Worm (Caenorhabditis elegans) whole organism, L2 larva: ENCODE results near the gene elb-1.

ENCODE experiments used
- C34F6.9 ChIP-seq: fragments of 150-350 bp; optimal IDR thresholded peaks from 2 replicates; lab custom pipeline; 2014; ENCODE audit warnings: missing biosample characterization, missing genetic modification characterization
- F13H6.1 ChIP-seq: sonication (generic microtip); optimal IDR thresholded peaks from 2 replicates; lab custom pipeline; 2016; ENCODE audit warnings: missing genetic modification characterization, missing compliant biosample characterization
- R02D3.7 ChIP-seq: fragments of 150-350 bp; optimal IDR thresholded peaks from 2 replicates; lab custom pipeline; 2014; ENCODE audit warnings: missing biosample characterization, missing genetic modification characterization
- Y55F3AM.14 ChIP-seq: fragments of 200-800 bp; sonication (Bioruptor generic); optimal IDR thresholded peaks from 2 replicates; lab custom pipeline; 2018; ENCODE audit warnings: mild to moderate bottlenecking, missing genetic modification characterization, missing compliant biosample characterization
- ZK546.5 ChIP-seq: sonication (generic microtip); optimal IDR thresholded peaks from 2 replicates; lab custom pipeline; 2017; ENCODE audit warnings: missing biosample characterization, missing genetic modification characterization
- alr-1 ChIP-seq: fragments of 150-350 bp; optimal IDR thresholded peaks from 2 replicates; lab custom pipeline; 2014; ENCODE audit warnings: missing biosample characterization, missing genetic modification characterization
- aly-2 ChIP-seq: fragments of 150-350 bp; optimal IDR thresholded peaks from 2 replicates; lab custom pipeline; 2014; ENCODE audit warnings: missing biosample characterization, missing genetic modification characterization
- blmp-1 ChIP-seq: sonication (generic microtip); optimal IDR thresholded peaks from 2 replicates; lab custom pipeline; 2017; ENCODE audit warnings: missing genetic modification characterization, mild to moderate bottlenecking, missing compliant biosample characterization, antibody characterized with exemption, moderate library complexity; ENCODE audit not compliant: insufficient read depth
- ceh-16 ChIP-seq: fragments of 150-350 bp; optimal IDR thresholded peaks from 2 replicates; lab custom pipeline; 2014; ENCODE audit warnings: missing biosample characterization, missing genetic modification characterization
- ceh-82 ChIP-seq: fragments of 150-350 bp; optimal IDR thresholded peaks from 2 replicates; lab custom pipeline; 2014; ENCODE audit warnings: missing biosample characterization, missing genetic modification characterization
- egl-27 ChIP-seq: sonication (generic microtip); optimal IDR thresholded peaks from 3 replicates; lab custom pipeline; 2017; ENCODE audit warnings: missing biosample characterization, missing genetic modification reagents, missing genetic modification characterization
- elt-1 ChIP-seq: fragments of 150-350 bp; optimal IDR thresholded peaks from 2 replicates; lab custom pipeline; 2014; ENCODE audit warnings: missing biosample characterization, missing genetic modification characterization
- lin-11 ChIP-seq: fragments of 150-350 bp; sonication (generic microtip); optimal IDR thresholded peaks from 2 replicates; lab custom pipeline; 2014; ENCODE audit warnings: missing biosample characterization, missing genetic modification characterization, inconsistent platforms, mixed read lengths
- lin-39 ChIP-seq: fragments of 150-350 bp; optimal IDR thresholded peaks from 2 replicates; lab custom pipeline; 2014; ENCODE audit warnings: missing biosample characterization, missing genetic modification reagents, missing genetic modification characterization
- mab-5 ChIP-seq: fragments of 150-350 bp; optimal IDR thresholded peaks from 2 replicates; lab custom pipeline; 2014; ENCODE audit warnings: missing biosample characterization, missing genetic modification characterization
- mbf-1 ChIP-seq: sonication (generic microtip); optimal IDR thresholded peaks from 2 replicates; lab custom pipeline; 2017; ENCODE audit warnings: missing biosample characterization, missing genetic modification characterization
- mdl-1 ChIP-seq, 2 experiments: fragments of 150-350 bp in 1 of 2; sonication (generic microtip) in 1 of 2; optimal IDR thresholded peaks; 2 replicates each; lab custom pipeline; 2017; ENCODE audit warnings: missing biosample characterization in 2 of 2, missing genetic modification characterization in 2 of 2
- nhr-11 ChIP-seq: fragments of 150-350 bp; optimal IDR thresholded peaks from 2 replicates; lab custom pipeline; 2014; ENCODE audit warnings: missing biosample characterization, missing genetic modification characterization
- nhr-129 ChIP-seq: fragments of 150-350 bp; optimal IDR thresholded peaks from 2 replicates; lab custom pipeline; 2014; ENCODE audit warnings: missing biosample characterization, missing genetic modification characterization
- nhr-21 ChIP-seq: fragments of 150-350 bp; optimal IDR thresholded peaks from 2 replicates; lab custom pipeline; 2014; ENCODE audit warnings: missing biosample characterization, missing genetic modification characterization
- nhr-23 ChIP-seq: fragments of 150-350 bp; optimal IDR thresholded peaks from 2 replicates; lab custom pipeline; 2014; ENCODE audit warnings: missing biosample characterization, missing genetic modification reagents, missing genetic modification characterization
- nhr-237 ChIP-seq: fragments of 150-350 bp; optimal IDR thresholded peaks from 2 replicates; lab custom pipeline; 2014; ENCODE audit warnings: missing biosample characterization, missing genetic modification characterization
- nhr-25 ChIP-seq: fragments of 150-350 bp; sonication (generic microtip); optimal IDR thresholded peaks from 3 replicates; lab custom pipeline; 2014; ENCODE audit warnings: missing biosample characterization, missing genetic modification characterization
- sma-3 ChIP-seq: sonication (generic microtip); optimal IDR thresholded peaks from 2 replicates; lab custom pipeline; 2016; ENCODE audit warnings: missing genetic modification reagents, missing genetic modification characterization, missing compliant biosample characterization
- sma-9 ChIP-seq, 2 experiments: fragments of 150-350 bp in 1 of 2; sonication (generic microtip) in 1 of 2; optimal IDR thresholded peaks; 2 replicates each; lab custom pipeline; 2014 to 2016; ENCODE audit warnings: missing genetic modification characterization in 2 of 2, mild to moderate bottlenecking in 1 of 2, missing biosample characterization in 1 of 2, missing compliant biosample characterization in 1 of 2, missing genetic modification reagents in 1 of 2, moderate library complexity in 1 of 2
- unc-39 ChIP-seq: fragments of 150-350 bp; optimal IDR thresholded peaks from 2 replicates; lab custom pipeline; 2014; ENCODE audit warnings: missing biosample characterization, missing genetic modification characterization
- unc-55 ChIP-seq: fragments of 150-350 bp; sonication (generic microtip); optimal IDR thresholded peaks from 3 replicates; lab custom pipeline; 2014; ENCODE audit warnings: missing biosample characterization, missing genetic modification reagents, missing genetic modification characterization
- ztf-1 ChIP-seq: fragments of 200-800 bp; sonication (Bioruptor generic); conservative IDR thresholded peaks from 2 replicates; pipeline ENCODE4 v1.3.6; 2022; ENCODE audit warnings: missing genetic modification characterization, missing compliant biosample characterization
- ztf-4 ChIP-seq: fragments of 150-350 bp; optimal IDR thresholded peaks from 2 replicates; lab custom pipeline; 2014; ENCODE audit warnings: missing biosample characterization, missing genetic modification characterization

elb-1 gene

ce11 chrIII:11703006-11703775 lies 16.1 kb downstream of the elb-1 start:
- no peak for TF ChIP-seq unc-55 (GFP tag; lab: Kevin White, UChicago)
- no peak for TF ChIP-seq sma-3 (GFP tag; lab: Kevin White, UChicago)
- TF ChIP-seq nhr-237 (tag; lab: Kevin White, UChicago), result no peak
- TF ChIP-seq ZK546.5, result no peak
- TF ChIP-seq alr-1 (tag; lab: Kevin White, UChicago), result no peak
- no peak for TF ChIP-seq F13H6.1 (tag; lab: Kevin White, UChicago)
- no peak for TF ChIP-seq mdl-1 (tag; optimal IDR thresholded peaks at IDR 0.05; lab: Kevin White, UChicago)
- no peak for TF ChIP-seq mab-5 (tag; lab: Kevin White, UChicago)
- no peak for TF ChIP-seq ceh-82 (tag; lab: Kevin White, UChicago)
- no peak for TF ChIP-seq elt-1
- TF ChIP-seq C34F6.9, result no peak

- TF ChIP-seq Y55F3AM.14 (GFP tag; lab: Kevin White, UChicago) (no peak), ztf-4 (tag; lab: Kevin White, UChicago) (no peak), ceh-16 (tag; lab: Kevin White, UChicago) (no peak)
Measured at ce11 chrIII:11701863-11702262, 17.4 kb downstream of the elb-1 start.

ce11 chrIII:11699959-11700358 lies 19.3 kb downstream of the elb-1 start, which contains the start of gene pqn-84:
TSS of gene pqn-84 (plus strand) at chrIII:11700259.
- TF ChIP-seq ceh-82 (tag; lab: Kevin White, UChicago) (no peak), egl-27 (no peak), ceh-16 (tag; lab: Kevin White, UChicago) (no peak), mbf-1 (no peak), nhr-129 (tag; lab: Kevin White, UChicago) (no peak), sma-3 (GFP tag; lab: Kevin White, UChicago) (no peak), blmp-1 (no peak), Y55F3AM.14 (GFP tag; lab: Kevin White, UChicago) (no peak), nhr-237 (tag; lab: Kevin White, UChicago) (no peak), lin-11 (tag; lab: Kevin White, UChicago) (no peak), nhr-11 (tag; lab: Kevin White, UChicago) (no peak), unc-39 (tag; lab: Kevin White, UChicago) (no peak), aly-2 (tag; lab: Kevin White, UChicago) (no peak)

- TF ChIP-seq ceh-16 (tag; lab: Kevin White, UChicago), result no peak
- TF ChIP-seq lin-11 (tag; lab: Kevin White, UChicago), result no peak
- TF ChIP-seq egl-27, result no peak
- no peak for TF ChIP-seq ztf-4 (tag; lab: Kevin White, UChicago)
- TF ChIP-seq mab-5 (tag; lab: Kevin White, UChicago), result no peak
- no peak for TF ChIP-seq lin-39 (tag; lab: Kevin White, UChicago)
Measured at ce11 chrIII:11698569-11698968, 20.7 kb downstream of the elb-1 start, which contains the start of gene Y41C4A.7. TSS of gene Y41C4A.7 (plus strand) at chrIII:11698869.

ce11 chrIII:11696273-11696672 lies 23.0 kb downstream of the elb-1 start, which contains the start of gene Y41C4A.6:
TSS of gene Y41C4A.6 (plus strand) at chrIII:11696573.
- TF ChIP-seq ztf-1 (GFP tag; lab: Robert Waterston, UW) (no peak), lin-11 (tag; lab: Kevin White, UChicago) (no peak), nhr-23 (tag; lab: Kevin White, UChicago) (no peak), nhr-21 (tag; lab: Kevin White, UChicago) (no peak), nhr-237 (tag; lab: Kevin White, UChicago) (no peak), ZK546.5 (no peak), nhr-25 (tag; lab: Kevin White, UChicago) (no peak), egl-27 (no peak), R02D3.7 (no peak)

- TF ChIP-seq nhr-23 (tag; lab: Kevin White, UChicago), result no peak
- no peak for TF ChIP-seq sma-9 (GFP tag; optimal IDR thresholded peaks at IDR 0.05; lab: Kevin White, UChicago)
- TF ChIP-seq sma-9 (tag; optimal IDR thresholded peaks at IDR 0.05; lab: Kevin White, UChicago), result no peak
- TF ChIP-seq lin-11 (tag; lab: Kevin White, UChicago), result no peak
- no peak for TF ChIP-seq mab-5 (tag; lab: Kevin White, UChicago)
- TF ChIP-seq ceh-16 (tag; lab: Kevin White, UChicago), result no peak
- TF ChIP-seq nhr-129 (tag; lab: Kevin White, UChicago), result no peak
Measured at ce11 chrIII:11694975-11695374, 24.3 kb downstream of the elb-1 start, which contains the start of gene Y41C4A.22. TSS of gene Y41C4A.22 (plus strand) at chrIII:11695275.
